Fruit fly (Drosophila melanogaster): ENCODE results near the gene Tengl2.

The Tengl2 gene

dm6 chr2L:2221649-2222150 lies 17.5 kb downstream of the Tengl2 start (continued):
- TF ChIP-seq slbo (GFP tag; IDR thresholded peaks at IDR 0.05): peak; percentile 99
- TF ChIP-seq p53 (GFP tag; optimal IDR thresholded peaks at IDR 0.05): peak; percentile 85
- peak; percentile 90 for TF ChIP-seq CkIIα-i1 (GFP tag; IDR thresholded peaks at IDR 0.05)
- peak; percentile 91 for TF ChIP-seq ewg (GFP tag; optimal IDR thresholded peaks at IDR 0.05)
- TF ChIP-seq NFAT (GFP tag; IDR thresholded peaks at IDR 0.05): peak; percentile 98
- no peak for TF ChIP-seq CG34224 (GFP tag; IDR thresholded peaks at IDR 0.05; ENCODE audit: partially characterized antibody)
- peak; percentile 89 for TF ChIP-seq CG7987 (GFP tag; optimal IDR thresholded peaks at IDR 0.05)
- peak; percentile 97 for TF ChIP-seq Meics (GFP tag; optimal IDR thresholded peaks at IDR 0.05)
- TF ChIP-seq twi (tag; optimal IDR thresholded peaks at IDR 0.05): peak; percentile 92
- peak; percentile 97 for TF ChIP-seq CG13424 (tag; optimal IDR thresholded peaks at IDR 0.05)
- TF ChIP-seq aop (GFP tag; IDR thresholded peaks at IDR 0.05): peak; percentile 97
- TF ChIP-seq MESR4 (GFP tag; optimal IDR thresholded peaks at IDR 0.05): peak; percentile 68
- no peak for TF ChIP-seq pita (GFP tag; optimal IDR thresholded peaks at IDR 0.05)
- no peak for TF ChIP-seq hb (GFP tag; IDR thresholded peaks at IDR 0.05; ENCODE audit: partially characterized antibody)
- TF ChIP-seq jing (GFP tag; optimal IDR thresholded peaks at IDR 0.05): peak; percentile 89
- TF ChIP-seq lmd (GFP tag; IDR thresholded peaks at IDR 0.05): peak; percentile 98
- TF ChIP-seq CG6765 (GFP tag; optimal IDR thresholded peaks at IDR 0.05): peak; percentile 93
- TF ChIP-seq CG10979 (tag; optimal IDR thresholded peaks at IDR 0.05): peak; percentile 92
- TF ChIP-seq NfI (GFP tag; optimal IDR thresholded peaks at IDR 0.05): peak; percentile 96
- TF ChIP-seq CG12942 (GFP tag; optimal IDR thresholded peaks at IDR 0.05): peak; percentile 95
- TF ChIP-seq CG4328 (GFP tag; optimal IDR thresholded peaks at IDR 0.05): peak; percentile 79
- no peak for TF ChIP-seq hth (optimal IDR thresholded peaks at IDR 0.05)
- TF ChIP-seq pzg (GFP tag; optimal IDR thresholded peaks at IDR 0.05): peak; percentile 26
- TF ChIP-seq Hey (tag; optimal IDR thresholded peaks at IDR 0.05): peak; percentile 94
- TF ChIP-seq nerfin-1 (tag; optimal IDR thresholded peaks at IDR 0.05): peak; percentile 88
- peak; percentile 95 for TF ChIP-seq CG10543 (GFP tag; optimal IDR thresholded peaks at IDR 0.05)
- TF ChIP-seq CG14965 (GFP tag; optimal IDR thresholded peaks at IDR 0.05; ENCODE audit: borderline replicate concordance): peak; percentile 61
- TF ChIP-seq tap (tag; optimal IDR thresholded peaks at IDR 0.05): peak; percentile 96
- TF ChIP-seq salm (tag; optimal IDR thresholded peaks at IDR 0.05): peak; percentile 93
- peak; percentile 41 for TF ChIP-seq CTCF (GFP tag; optimal IDR thresholded peaks at IDR 0.05)
- TF ChIP-seq CG42726 (GFP tag; IDR thresholded peaks at IDR 0.05; ENCODE audit: partially characterized antibody): no peak
- TF ChIP-seq CG1233 (GFP tag; optimal IDR thresholded peaks at IDR 0.05): peak; percentile 95
- TF ChIP-seq kay (GFP tag; optimal IDR thresholded peaks at IDR 0.05): peak; percentile 96
- peak; percentile 96 for TF ChIP-seq CG13624 (GFP tag; optimal IDR thresholded peaks at IDR 0.05)
- TF ChIP-seq sima (GFP tag; optimal IDR thresholded peaks at IDR 0.05): peak; percentile 84
- peak; percentile 93 for TF ChIP-seq bab2 (GFP tag; optimal IDR thresholded peaks at IDR 0.05)
- peak; percentile 97 for TF ChIP-seq gce (GFP tag; IDR thresholded peaks at IDR 0.05)
- TF ChIP-seq otp (GFP tag; IDR thresholded peaks at IDR 0.05): peak; percentile 98
- peak; percentile 92 for TF ChIP-seq CG3407 (GFP tag; optimal IDR thresholded peaks at IDR 0.05)
- TF ChIP-seq pan (optimal IDR thresholded peaks at IDR 0.05): no peak
- TF ChIP-seq pan (GFP tag; optimal IDR thresholded peaks at IDR 0.05 in 1 of 2, IDR thresholded peaks at IDR 0.05 in 1 of 2): peak in 1 of 2 experiments; percentile 98
- peak; percentile 92 for TF ChIP-seq CG8388 (GFP tag; optimal IDR thresholded peaks at IDR 0.05)
- peak; percentile 93 for TF ChIP-seq ssp (GFP tag; IDR thresholded peaks at IDR 0.05)
- peak; percentile 91 for TF ChIP-seq croc (GFP tag; conservative IDR thresholded peaks at IDR 0.05)
- TF ChIP-seq CG14014 (GFP tag; IDR thresholded peaks at IDR 0.05): peak; percentile 99
- TF ChIP-seq eve (GFP tag; optimal IDR thresholded peaks at IDR 0.05): peak in 1 of 2 experiments; percentile 4
- peak; percentile 83 for TF ChIP-seq fd102C (GFP tag; optimal IDR thresholded peaks at IDR 0.05)
- TF ChIP-seq scrt (GFP tag; optimal IDR thresholded peaks at IDR 0.05): peak; percentile 89
- TF ChIP-seq CG2202 (tag; optimal IDR thresholded peaks at IDR 0.05): peak; percentile 94
- TF ChIP-seq B-H2 (GFP tag; optimal IDR thresholded peaks at IDR 0.05): peak; percentile 94
- peak; percentile 95 for TF ChIP-seq Taf1 (GFP tag; IDR thresholded peaks at IDR 0.05)
